Worm (Caenorhabditis elegans): ENCODE measurements around the gene cyp-13A7.

The cyp-13A7 gene

ce11 chrII:9791185-9791584 lies 12.2 kb upstream of the cyp-13A7 start:
- no peak for TF ChIP-seq fkh-10 (GFP tag; optimal IDR thresholded peaks at IDR 0.05)
- TF ChIP-seq elt-2 (tag; optimal IDR thresholded peaks at IDR 0.05): peak; percentile 86

ce11 chrII:9793197-9793596 lies 10.2 kb upstream of the cyp-13A7 start, which contains the start of gene cyp-13A3:
Gene cyp-13A3, minus strand, starts transcription at chrII:9793297.
- TF ChIP-seq mec-3 (tag; optimal IDR thresholded peaks at IDR 0.05; ENCODE audit: borderline replicate concordance): no peak
- TF ChIP-seq hlh-6 (tag; optimal IDR thresholded peaks at IDR 0.05): no peak
- no peak for TF ChIP-seq sox-2 (GFP tag; IDR thresholded peaks at IDR 0.05)
- TF ChIP-seq hlh-30 (tag; optimal IDR thresholded peaks at IDR 0.05; ENCODE audit: insufficient read depth): no peak
- no peak for TF ChIP-seq dmd-4 (tag; optimal IDR thresholded peaks at IDR 0.05; ENCODE audit: borderline replicate concordance)
- no peak for TF ChIP-seq C38D4.7 (GFP tag; optimal IDR thresholded peaks at IDR 0.05)
- TF ChIP-seq K09A11.1 (tag; optimal IDR thresholded peaks at IDR 0.05; ENCODE audit: insufficient read depth): no peak
- TF ChIP-seq madf-2 (tag; optimal IDR thresholded peaks at IDR 0.05): no peak
- no peak for TF ChIP-seq ceh-24 (tag; optimal IDR thresholded peaks at IDR 0.05)
- no peak for TF ChIP-seq T23F11.4 (GFP tag; optimal IDR thresholded peaks at IDR 0.05)
- TF ChIP-seq unc-55 (GFP tag; optimal IDR thresholded peaks at IDR 0.05): no peak
- no peak for TF ChIP-seq ref-2 (tag; optimal IDR thresholded peaks at IDR 0.05)

ce11 chrII:9797664-9798063 lies 5.8 kb upstream of the cyp-13A7 start, which contains the start of gene cyp-13A4:
Gene cyp-13A4, minus strand, starts transcription at chrII:9797740.
- TF ChIP-seq ceh-9 (tag; optimal IDR thresholded peaks at IDR 0.05) (no peak), pag-3 (tag; optimal IDR thresholded peaks at IDR 0.05; ENCODE audit: borderline replicate concordance) (no peak), madf-2 (tag; optimal IDR thresholded peaks at IDR 0.05) (no peak), sox-2 (GFP tag; IDR thresholded peaks at IDR 0.05) (no peak), syd-9 (tag; optimal IDR thresholded peaks at IDR 0.05) (no peak), npax-4 (tag; optimal IDR thresholded peaks at IDR 0.05) (no peak), mec-3 (tag; optimal IDR thresholded peaks at IDR 0.05; ENCODE audit: borderline replicate concordance) (no peak), zip-5 (tag; optimal IDR thresholded peaks at IDR 0.05) (no peak), pha-2 (tag; optimal IDR thresholded peaks at IDR 0.05) (no peak)

ce11 chrII:9800251-9800650 lies 3.2 kb upstream of the cyp-13A7 start, which contains the start of gene cyp-13A5:
Gene cyp-13A5, minus strand, starts transcription at chrII:9800362.
- no peak for TF ChIP-seq sox-2 (GFP tag; IDR thresholded peaks at IDR 0.05)
- no peak for TF ChIP-seq nfya-1 (tag; optimal IDR thresholded peaks at IDR 0.05)
- TF ChIP-seq ceh-18 (tag; optimal IDR thresholded peaks at IDR 0.05): no peak
- TF ChIP-seq pat-9 (tag; optimal IDR thresholded peaks at IDR 0.05): no peak
- TF ChIP-seq Y22D7AL.16 (tag; optimal IDR thresholded peaks at IDR 0.05): no peak
- no peak for TF ChIP-seq ceh-14 (tag; optimal IDR thresholded peaks at IDR 0.05)
- no peak for TF ChIP-seq eyg-1 (tag; optimal IDR thresholded peaks at IDR 0.05)
- TF ChIP-seq elt-2 (tag; optimal IDR thresholded peaks at IDR 0.05): no peak
- no peak for TF ChIP-seq rnt-1 (tag; optimal IDR thresholded peaks at IDR 0.05)
- TF ChIP-seq fkh-6 (tag; optimal IDR thresholded peaks at IDR 0.05): no peak
- no peak for TF ChIP-seq dve-1 (tag; optimal IDR thresholded peaks at IDR 0.05)

- TF ChIP-seq ceh-6 (GFP tag; optimal IDR thresholded peaks at IDR 0.05) (no peak), pha-4 (tag; optimal IDR thresholded peaks at IDR 0.05) (no peak), sox-4 (tag; optimal IDR thresholded peaks at IDR 0.05) (no peak), C38D4.7 (GFP tag; optimal IDR thresholded peaks at IDR 0.05) (no peak), che-1 (tag; optimal IDR thresholded peaks at IDR 0.05) (no peak), pag-3 (tag; optimal IDR thresholded peaks at IDR 0.05; ENCODE audit: borderline replicate concordance) (no peak), npax-4 (tag; optimal IDR thresholded peaks at IDR 0.05) (no peak), ceh-19 (GFP tag; optimal IDR thresholded peaks at IDR 0.05) (no peak), ttx-3 (tag; optimal IDR thresholded peaks at IDR 0.05) (no peak), tbx-2 (tag; optimal IDR thresholded peaks at IDR 0.05) (no peak), lim-6 (tag; optimal IDR thresholded peaks at IDR 0.05) (no peak), elt-2 (tag; optimal IDR thresholded peaks at IDR 0.05) (no peak), unc-42 (tag; optimal IDR thresholded peaks at IDR 0.05) (no peak), dve-1 (tag; optimal IDR thresholded peaks at IDR 0.05) (no peak), fkh-10 (GFP tag; optimal IDR thresholded peaks at IDR 0.05) (no peak), zip-5 (tag; optimal IDR thresholded peaks at IDR 0.05) (no peak), nfya-1 (tag; optimal IDR thresholded peaks at IDR 0.05) (no peak), elt-4 (tag; optimal IDR thresholded peaks at IDR 0.05) (no peak), C08G9.2 (tag; optimal IDR thresholded peaks at IDR 0.05) (no peak)
These were observed 778 bp upstream of the cyp-13A7 start, which contains the start of gene cyp-13A6 for ce11 chrII:9802642-9803041. Gene cyp-13A6, minus strand, starts transcription at chrII:9802821.
